Fruit fly (Drosophila melanogaster): ENCODE data around the gene CG9760.

Gene CG9760

dm6 chr3L:12131918-12132317 lies 31.6 kb downstream of the CG9760 start, which contains the start of gene DEF8:
TSS of gene DEF8 (plus strand) at chr3L:12132146.
- peak; percentile 71 for TF ChIP-seq woc (GFP tag; optimal IDR thresholded peaks at IDR 0.05)
- TF ChIP-seq dsf (GFP tag; optimal IDR thresholded peaks at IDR 0.05; ENCODE audit: borderline replicate concordance): no peak
- peak in 1 of 2 experiments; percentile 76 for TF ChIP-seq foxo (GFP tag; optimal IDR thresholded peaks at IDR 0.05)
- TF ChIP-seq br (GFP tag; optimal IDR thresholded peaks at IDR 0.05): peak; percentile 37
- peak; percentile 30 for TF ChIP-seq Hnf4 (GFP tag; optimal IDR thresholded peaks at IDR 0.05)
- TF ChIP-seq sv (GFP tag; optimal IDR thresholded peaks at IDR 0.05): peak; percentile 30
- TF ChIP-seq psq (GFP tag; optimal IDR thresholded peaks at IDR 0.05): peak; percentile 72
- peak; percentile 78 for TF ChIP-seq rgr (GFP tag; optimal IDR thresholded peaks at IDR 0.05)
- TF ChIP-seq Hr78 (GFP tag; optimal IDR thresholded peaks at IDR 0.05): no peak
- TF ChIP-seq fru (GFP tag; optimal IDR thresholded peaks at IDR 0.05): peak; percentile 65
- TF ChIP-seq pan (optimal IDR thresholded peaks at IDR 0.05): no peak
- TF ChIP-seq lola (GFP tag; optimal IDR thresholded peaks at IDR 0.05): no peak
- no peak for TF ChIP-seq jim (GFP tag; optimal IDR thresholded peaks at IDR 0.05)
- TF ChIP-seq brk (GFP tag; optimal IDR thresholded peaks at IDR 0.05): peak; percentile 24
- peak; percentile 84 for TF ChIP-seq HLH106 (tag; optimal IDR thresholded peaks at IDR 0.05)
- no peak for TF ChIP-seq Mio (GFP tag; optimal IDR thresholded peaks at IDR 0.05)
- TF ChIP-seq Rel (GFP tag; optimal IDR thresholded peaks at IDR 0.05): no peak
- TF ChIP-seq Rel (tag; optimal IDR thresholded peaks at IDR 0.05): peak; percentile 99
- TF ChIP-seq Abd-B (GFP tag; optimal IDR thresholded peaks at IDR 0.05): no peak
- no peak for TF ChIP-seq Jra (GFP tag; optimal IDR thresholded peaks at IDR 0.05)
- TF ChIP-seq sage (GFP tag; optimal IDR thresholded peaks at IDR 0.05): no peak
- peak; percentile 78 for TF ChIP-seq OdsH (GFP tag; optimal IDR thresholded peaks at IDR 0.05)
- TF ChIP-seq GATAd (GFP tag; optimal IDR thresholded peaks at IDR 0.05): no peak
- TF ChIP-seq dl (GFP tag; optimal IDR thresholded peaks at IDR 0.05; ENCODE audit: insufficient read depth in 1 of 2, partially characterized antibody in 2 of 2): no peak
- peak; percentile 58 for TF ChIP-seq h (GFP tag; optimal IDR thresholded peaks at IDR 0.05)
- TF ChIP-seq CG32264 (GFP tag; optimal IDR thresholded peaks at IDR 0.05): no peak
- TF ChIP-seq Dfd (GFP tag; optimal IDR thresholded peaks at IDR 0.05): no peak
- peak; percentile 85 for TF ChIP-seq Sp1 (GFP tag; optimal IDR thresholded peaks at IDR 0.05)
- peak; percentile 78 for TF ChIP-seq Hr83 (GFP tag; optimal IDR thresholded peaks at IDR 0.05; ENCODE audit: poor library complexity, severe bottlenecking)
- peak; percentile 38 for TF ChIP-seq ey (GFP tag; optimal IDR thresholded peaks at IDR 0.05)
- TF ChIP-seq CG9705 (GFP tag; optimal IDR thresholded peaks at IDR 0.05): peak; percentile 52
- TF ChIP-seq dmrt93B (GFP tag; optimal IDR thresholded peaks at IDR 0.05): peak; percentile 23

- TF ChIP-seq Hnf4 (GFP tag; optimal IDR thresholded peaks at IDR 0.05): peak; percentile 0
- no peak for TF ChIP-seq woc (GFP tag; optimal IDR thresholded peaks at IDR 0.05)
- no peak for TF ChIP-seq h (GFP tag; optimal IDR thresholded peaks at IDR 0.05)
Measured at dm6 chr3L:12129111-12129510, 34.4 kb downstream of the CG9760 start, which contains the start of gene Lsp2. TSS of gene Lsp2 (plus strand) at chr3L:12129393.

- TF ChIP-seq jim (GFP tag; optimal IDR thresholded peaks at IDR 0.05): no peak
- TF ChIP-seq Jra (GFP tag; optimal IDR thresholded peaks at IDR 0.05): no peak
- TF ChIP-seq Rel (GFP tag; optimal IDR thresholded peaks at IDR 0.05): no peak
- TF ChIP-seq Rel (tag; optimal IDR thresholded peaks at IDR 0.05): no peak
- TF ChIP-seq Sp1 (GFP tag; optimal IDR thresholded peaks at IDR 0.05): no peak
- TF ChIP-seq Hr78 (GFP tag; optimal IDR thresholded peaks at IDR 0.05): no peak
- no peak for TF ChIP-seq Hr83 (GFP tag; optimal IDR thresholded peaks at IDR 0.05; ENCODE audit: poor library complexity, severe bottlenecking)
- no peak for TF ChIP-seq sv (GFP tag; optimal IDR thresholded peaks at IDR 0.05)
- no peak for TF ChIP-seq brk (GFP tag; optimal IDR thresholded peaks at IDR 0.05)
Measured at dm6 chr3L:12127294-12128029, 36.1 kb downstream of the CG9760 start, which contains the start of the genes Ir68b and CG34241. TSS of gene Ir68b (minus strand) at chr3L:12127394. TSS of gene CG34241 (plus strand) at chr3L:12127979.

dm6 chr3L:12124975-12125374 lies 38.6 kb downstream of the CG9760 start, which contains the start of gene yps:
TSS of gene yps (minus strand) at chr3L:12125150.
- peak; percentile 84 for TF ChIP-seq sage (GFP tag; optimal IDR thresholded peaks at IDR 0.05)
- no peak for TF ChIP-seq Dif (GFP tag; optimal IDR thresholded peaks at IDR 0.05; ENCODE audit: partially characterized antibody)
- no peak for TF ChIP-seq CrebA (GFP tag; optimal IDR thresholded peaks at IDR 0.05; ENCODE audit: borderline replicate concordance)
- peak; percentile 84 for TF ChIP-seq brk (GFP tag; optimal IDR thresholded peaks at IDR 0.05)
- TF ChIP-seq Sp1 (GFP tag; optimal IDR thresholded peaks at IDR 0.05): peak; percentile 92
- TF ChIP-seq Hr83 (GFP tag; optimal IDR thresholded peaks at IDR 0.05; ENCODE audit: poor library complexity, severe bottlenecking): peak; percentile 99
- TF ChIP-seq sv (GFP tag; optimal IDR thresholded peaks at IDR 0.05): peak; percentile 79
- no peak for TF ChIP-seq pan (optimal IDR thresholded peaks at IDR 0.05)
- TF ChIP-seq Vsx2 (GFP tag; optimal IDR thresholded peaks at IDR 0.05; ENCODE audit: partially characterized antibody): no peak
- TF ChIP-seq N (GFP tag; optimal IDR thresholded peaks at IDR 0.05): no peak
- TF ChIP-seq h (GFP tag; optimal IDR thresholded peaks at IDR 0.05): peak; percentile 92
- TF ChIP-seq Hr78 (GFP tag; optimal IDR thresholded peaks at IDR 0.05): no peak
- peak; percentile 32 for TF ChIP-seq woc (GFP tag; optimal IDR thresholded peaks at IDR 0.05)
- TF ChIP-seq dmrt93B (GFP tag; optimal IDR thresholded peaks at IDR 0.05): peak; percentile 93
- no peak for TF ChIP-seq Abd-B (GFP tag; optimal IDR thresholded peaks at IDR 0.05)
- peak; percentile 97 for TF ChIP-seq rgr (GFP tag; optimal IDR thresholded peaks at IDR 0.05)
- TF ChIP-seq OdsH (GFP tag; optimal IDR thresholded peaks at IDR 0.05): peak; percentile 90
- TF ChIP-seq tai (GFP tag; optimal IDR thresholded peaks at IDR 0.05): no peak
- no peak for TF ChIP-seq dl (GFP tag; optimal IDR thresholded peaks at IDR 0.05; ENCODE audit: insufficient read depth in 1 of 2, partially characterized antibody in 2 of 2)
- TF ChIP-seq CG32264 (GFP tag; optimal IDR thresholded peaks at IDR 0.05): peak; percentile 89
- peak; percentile 86 for TF ChIP-seq fru (GFP tag; optimal IDR thresholded peaks at IDR 0.05)
- TF ChIP-seq GATAd (GFP tag; optimal IDR thresholded peaks at IDR 0.05): no peak
- peak; percentile 85 for TF ChIP-seq Hnf4 (GFP tag; optimal IDR thresholded peaks at IDR 0.05)
- peak; percentile 86 for TF ChIP-seq HLH106 (tag; optimal IDR thresholded peaks at IDR 0.05)
- peak; percentile 25 to 86 for TF ChIP-seq foxo (GFP tag; optimal IDR thresholded peaks at IDR 0.05)
- peak; percentile 95 for TF ChIP-seq CG9705 (GFP tag; optimal IDR thresholded peaks at IDR 0.05)
- TF ChIP-seq Myc (optimal IDR thresholded peaks at IDR 0.05): peak; percentile 18
- peak; percentile 72 for TF ChIP-seq psq (GFP tag; optimal IDR thresholded peaks at IDR 0.05)
- peak; percentile 93 for TF ChIP-seq br (GFP tag; optimal IDR thresholded peaks at IDR 0.05)

Data from whole organism, wandering third instar larva.